Fruit fly (Drosophila melanogaster): ENCODE data around the gene myo.

DNA sequence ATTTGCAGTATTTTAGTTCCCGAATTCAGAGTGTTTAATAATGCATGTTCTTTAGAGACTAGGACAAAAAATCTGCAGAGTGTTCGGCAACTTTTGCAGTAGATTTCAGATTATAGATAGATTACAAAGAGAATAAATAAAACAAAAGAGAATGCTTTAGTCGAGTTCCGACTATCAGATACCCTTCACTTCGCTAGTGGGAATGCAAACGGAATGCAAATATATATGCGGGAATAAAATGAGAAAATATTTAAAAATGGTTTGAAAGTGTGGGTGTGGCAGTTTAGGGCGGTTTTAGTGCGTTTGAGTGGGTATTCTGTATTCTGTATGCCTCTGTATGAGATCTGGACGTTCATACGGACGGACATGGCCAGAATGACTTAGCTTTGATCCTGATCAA is 11.0 kb upstream of the myo start:
- TF ChIP-seq dmrt93B (GFP tag; optimal IDR thresholded peaks at IDR 0.05) = no peak
- no peak for TF ChIP-seq Hnf4 (GFP tag; optimal IDR thresholded peaks at IDR 0.05)
- peak; percentile 17 for TF ChIP-seq Dfd (GFP tag; optimal IDR thresholded peaks at IDR 0.05)
- no peak for TF ChIP-seq psq (GFP tag; optimal IDR thresholded peaks at IDR 0.05)
- no peak for TF ChIP-seq dsf (GFP tag; optimal IDR thresholded peaks at IDR 0.05; ENCODE audit: borderline replicate concordance)
- TF ChIP-seq rgr (GFP tag; optimal IDR thresholded peaks at IDR 0.05) = no peak
- TF ChIP-seq usp (GFP tag; optimal IDR thresholded peaks at IDR 0.05) = no peak
- no peak for TF ChIP-seq Abd-B (GFP tag; optimal IDR thresholded peaks at IDR 0.05)
- TF ChIP-seq h (GFP tag; optimal IDR thresholded peaks at IDR 0.05) = no peak
- TF ChIP-seq Hr78 (GFP tag; optimal IDR thresholded peaks at IDR 0.05) = no peak
- no peak for TF ChIP-seq Rel (GFP tag; optimal IDR thresholded peaks at IDR 0.05)
- no peak for TF ChIP-seq Rel (tag; optimal IDR thresholded peaks at IDR 0.05)
- TF ChIP-seq Sp1 (GFP tag; optimal IDR thresholded peaks at IDR 0.05) = no peak
- no peak for TF ChIP-seq foxo (GFP tag; optimal IDR thresholded peaks at IDR 0.05)
